Worm (Caenorhabditis elegans): ENCODE measurements around the gene Y50E8A.11.
"Not testable (repeated sequence)": the region's sequence is repeated elsewhere in the genome, so short reads cannot be mapped to it uniquely, and the experiment has no call there.

Y50E8A.11 gene

DNA sequence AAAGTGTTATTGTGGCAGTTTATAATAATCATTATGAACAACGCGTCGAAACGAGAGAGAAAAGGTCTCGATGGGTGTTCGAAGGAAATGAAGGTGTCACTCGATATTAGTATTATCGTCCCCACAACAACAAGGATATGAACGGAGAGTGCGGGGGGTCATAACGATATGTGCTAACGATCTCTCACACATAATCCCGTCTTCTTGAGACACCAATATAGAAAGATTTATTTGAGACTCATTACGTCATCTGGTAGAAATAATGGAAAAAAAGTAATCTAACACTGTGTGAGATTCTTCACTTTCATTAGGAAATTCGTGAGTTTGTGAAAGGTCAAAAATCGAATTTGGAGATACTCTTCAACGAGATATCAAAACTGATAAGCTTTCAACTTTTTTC is 10.5 kb downstream of the Y50E8A.11 start:
- no peak for TF ChIP-seq unc-62 (GFP tag; optimal IDR thresholded peaks at IDR 0.05)

- TF ChIP-seq unc-62 (GFP tag; optimal IDR thresholded peaks at IDR 0.05): no peak
Observed at ce11 chrV:14792346-14792745, 11.1 kb downstream of the Y50E8A.11 start.

DNA sequence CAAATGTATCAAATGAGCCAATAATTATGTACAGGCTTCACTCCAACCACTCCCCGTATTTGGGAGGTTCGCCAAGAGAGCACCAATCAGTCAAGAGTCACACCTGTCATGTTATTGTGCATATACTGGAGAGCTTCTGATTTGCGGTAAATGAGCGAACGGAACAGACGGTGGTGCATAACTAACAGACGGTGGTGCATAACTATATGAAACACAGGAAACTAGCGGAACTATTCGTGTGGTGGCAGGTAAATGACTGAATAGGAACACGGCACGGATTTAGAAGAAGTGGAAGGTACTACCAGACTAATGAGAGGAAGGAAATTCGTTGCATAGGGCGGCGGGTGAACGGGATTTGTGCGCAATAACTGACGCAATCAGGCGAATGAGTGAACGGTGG is 11.8 kb downstream of the Y50E8A.11 start:
- TF ChIP-seq unc-62 (GFP tag; optimal IDR thresholded peaks at IDR 0.05): no peak

ce11 chrV:14797886-14798285 is 16.7 kb downstream of the Y50E8A.11 start:
- TF ChIP-seq unc-62 (GFP tag; optimal IDR thresholded peaks at IDR 0.05): no peak

- no peak for TF ChIP-seq unc-62 (GFP tag; optimal IDR thresholded peaks at IDR 0.05)
Observed at ce11 chrV:14800402-14800801, 19.2 kb downstream of the Y50E8A.11 start.

DNA sequence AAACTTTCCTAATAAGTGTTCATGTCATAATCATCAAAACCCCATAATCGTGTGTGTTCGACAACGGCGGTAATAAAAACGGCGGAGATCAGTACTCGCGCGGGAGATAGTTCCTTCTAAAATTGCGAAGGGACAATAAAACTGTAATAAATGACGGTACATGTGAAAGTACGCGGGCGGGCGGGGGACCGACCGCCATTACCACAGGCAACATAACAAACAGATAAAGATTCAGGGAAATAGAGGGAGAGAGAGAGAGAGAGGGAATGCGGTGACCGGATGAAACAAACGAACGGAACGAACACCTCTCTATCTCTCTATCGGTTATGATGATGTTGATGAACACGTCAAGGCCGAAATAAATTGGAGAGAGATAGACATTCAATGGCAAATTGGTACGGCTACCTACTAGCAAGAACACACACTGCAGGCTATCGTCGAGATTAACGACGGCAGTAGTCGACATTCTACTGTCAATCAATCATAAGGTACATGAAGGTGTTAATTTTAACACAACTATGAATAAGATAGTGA is 25.0 kb downstream of the Y50E8A.11 start:
- TF ChIP-seq unc-62 (GFP tag; optimal IDR thresholded peaks at IDR 0.05): no peak

- no peak for TF ChIP-seq unc-62 (GFP tag; optimal IDR thresholded peaks at IDR 0.05)
Observed at ce11 chrV:14813566-14813965, 32.3 kb downstream of the Y50E8A.11 start.

DNA sequence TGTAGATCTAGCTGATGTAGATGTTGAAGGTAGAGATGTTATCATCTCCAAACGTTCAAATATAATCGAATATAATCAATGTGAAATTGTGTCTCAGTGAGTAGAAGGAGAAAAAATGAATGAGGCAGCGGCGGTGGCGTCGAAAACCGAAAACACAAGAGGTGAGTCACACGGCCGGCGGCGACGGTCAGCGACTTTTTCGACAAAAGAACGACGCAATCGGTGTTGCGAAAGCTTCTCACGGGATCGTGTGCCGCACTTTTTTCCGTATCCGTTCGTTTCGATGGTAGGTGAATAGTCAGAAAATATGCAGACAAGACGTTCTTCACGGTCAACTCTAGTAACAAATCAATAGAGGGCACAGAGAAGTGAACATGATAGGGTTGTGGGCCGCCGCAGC is 34.3 kb downstream of the Y50E8A.11 start, which contains the start of gene rin-1:
rin-1 (minus strand) TSS at position 101 of the 400 bp plus-strand sequence.
- TF ChIP-seq unc-62 (GFP tag; optimal IDR thresholded peaks at IDR 0.05): no peak

ce11 chrV:14820314-14820713 is 39.1 kb downstream of the Y50E8A.11 start:
- no peak for TF ChIP-seq unc-62 (GFP tag; optimal IDR thresholded peaks at IDR 0.05)

ce11 chrV:14821553-14821952 is 40.3 kb downstream of the Y50E8A.11 start, which contains the start of gene W06A7.2:
W06A7.2 (plus strand) TSS chrV:14821853.
- no peak for TF ChIP-seq unc-62 (GFP tag; optimal IDR thresholded peaks at IDR 0.05)

ce11 chrV:14824124-14824523 is 42.9 kb downstream of the Y50E8A.11 start, which contains the start of gene W06A7.4:
W06A7.4 (plus strand) TSS chrV:14824424.
- TF ChIP-seq unc-62 (GFP tag; optimal IDR thresholded peaks at IDR 0.05): no peak

ce11 chrV:14826952-14827351 is 45.7 kb downstream of the Y50E8A.11 start, which contains the start of gene nspa-8:
nspa-8 (minus strand) TSS chrV:14827052.
- not testable (repeated sequence) for TF ChIP-seq unc-62 (GFP tag; optimal IDR thresholded peaks at IDR 0.05)

ce11 chrV:14828407-14828806 is 47.2 kb downstream of the Y50E8A.11 start:
- no peak for TF ChIP-seq unc-62 (GFP tag; optimal IDR thresholded peaks at IDR 0.05)

ce11 chrV:14830267-14831175 is 49.3 kb downstream of the Y50E8A.11 start:
- TF ChIP-seq unc-62 (GFP tag; optimal IDR thresholded peaks at IDR 0.05): no peak

DNA sequence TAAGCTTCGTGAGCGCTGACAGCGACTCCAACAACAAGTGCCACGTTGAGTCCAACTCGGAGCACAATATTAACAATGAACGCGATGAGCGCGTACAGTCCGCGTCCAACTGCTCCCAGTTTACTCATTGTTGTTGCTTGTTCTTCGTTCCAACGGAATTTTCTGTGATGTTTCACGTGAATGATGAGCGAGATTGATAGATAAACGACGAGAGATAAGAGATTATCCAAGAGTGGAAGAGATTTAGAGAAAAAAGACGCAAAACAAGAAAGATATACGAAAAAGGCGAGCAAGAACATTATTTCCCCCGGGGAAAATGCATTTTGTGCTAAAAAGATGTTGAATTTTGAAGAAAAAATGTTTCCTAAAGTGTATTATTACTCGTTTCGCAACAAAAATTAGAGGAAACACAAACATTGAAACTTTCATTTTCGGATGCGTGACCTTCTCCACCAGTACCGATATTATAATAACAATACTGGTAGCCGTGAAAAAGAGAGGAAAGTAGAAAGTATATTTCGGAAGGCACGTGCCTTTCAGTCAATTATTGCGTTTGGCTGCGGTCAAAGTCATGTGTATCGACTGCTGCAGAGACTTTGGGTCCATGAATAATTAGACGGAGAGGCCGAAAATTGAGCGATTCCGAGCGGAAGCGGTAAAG is 50.4 kb downstream of the Y50E8A.11 start:
- no peak for TF ChIP-seq unc-62 (GFP tag; optimal IDR thresholded peaks at IDR 0.05)

Data from whole organism, dauer.